Fruit fly (Drosophila melanogaster) whole organism, prepupa: ENCODE measurements around the gene Thor.

Source experiments
- Blimp-1 ChIP-seq: fragments of 200-800 bp; sonication (Bioruptor generic); optimal IDR thresholded peaks from 3 replicates; lab custom pipeline; 2017; ENCODE audit warnings: missing biosample characterization, missing genetic modification characterization, mild to moderate bottlenecking, moderate library complexity, missing genetic modification reagents
- CG10631 ChIP-seq: fragments of 200-800 bp; sonication (Bioruptor generic); optimal IDR thresholded peaks from 2 replicates; lab custom pipeline; 2016; ENCODE audit warnings: missing biosample characterization, missing genetic modification characterization
- CG10669 ChIP-seq: fragments of 200-800 bp; sonication (Bioruptor generic); optimal IDR thresholded peaks from 3 replicates; lab custom pipeline; 2018; ENCODE audit warnings: missing biosample characterization, mild to moderate bottlenecking, missing genetic modification characterization, moderate library complexity
- CG11294 ChIP-seq: fragments of 200-800 bp; sonication (Bioruptor generic); IDR thresholded peaks from 2 replicates; pipeline ENCODE4 v1.3.6; 2022; ENCODE audit warnings: missing biosample characterization, missing genetic modification characterization
- CG11902 ChIP-seq: fragments of 200-800 bp; sonication (Bioruptor generic); optimal IDR thresholded peaks from 3 replicates; lab custom pipeline; 2016; ENCODE audit warnings: missing biosample characterization, missing genetic modification characterization
- CG15336 ChIP-seq: fragments of 200-800 bp; sonication (Bioruptor generic); IDR thresholded peaks from 2 replicates; pipeline ENCODE4 v1.3.6; 2022; ENCODE audit warnings: missing biosample characterization, missing genetic modification characterization
- CG1621 ChIP-seq: fragments of 200-800 bp; sonication (Bioruptor generic); optimal IDR thresholded peaks from 3 replicates; lab custom pipeline; 2018; ENCODE audit warnings: missing biosample characterization, mild to moderate bottlenecking, missing genetic modification characterization
- CG16779 ChIP-seq: fragments of 200-800 bp; sonication (Bioruptor generic); optimal IDR thresholded peaks from 3 replicates; lab custom pipeline; 2017; ENCODE audit warnings: missing biosample characterization, mild to moderate bottlenecking, missing genetic modification characterization
- CG31627 ChIP-seq: fragments of 200-800 bp; sonication (Bioruptor generic); optimal IDR thresholded peaks from 3 replicates; lab custom pipeline; 2016; ENCODE audit warnings: missing biosample characterization, missing genetic modification characterization
- CG32006 ChIP-seq: fragments of 200-800 bp; sonication (Bioruptor generic); optimal IDR thresholded peaks from 3 replicates; lab custom pipeline; 2017; ENCODE audit warnings: missing biosample characterization, mild to moderate bottlenecking, missing genetic modification characterization
- CG4318 ChIP-seq: fragments of 200-800 bp; sonication (Bioruptor generic); optimal IDR thresholded peaks from 3 replicates; lab custom pipeline; 2017; ENCODE audit warnings: missing biosample characterization, mild to moderate bottlenecking, missing genetic modification characterization
- CG6276 ChIP-seq: fragments of 200-800 bp; sonication (Bioruptor generic); optimal IDR thresholded peaks from 2 replicates; lab custom pipeline; 2017; ENCODE audit warnings: missing biosample characterization, mild to moderate bottlenecking, missing genetic modification characterization
- CG6808 ChIP-seq: fragments of 200-800 bp; sonication (Bioruptor generic); optimal IDR thresholded peaks from 3 replicates; lab custom pipeline; 2017; ENCODE audit warnings: missing biosample characterization, missing genetic modification characterization, mild to moderate bottlenecking, moderate library complexity, missing genetic modification reagents
- CG6854 ChIP-seq: fragments of 200-800 bp; sonication (Bioruptor generic); optimal IDR thresholded peaks from 2 replicates; lab custom pipeline; 2017; ENCODE audit warnings: missing biosample characterization, mild to moderate bottlenecking, missing genetic modification characterization
- CG7368 ChIP-seq: fragments of 200-800 bp; sonication (Bioruptor generic); optimal IDR thresholded peaks from 3 replicates; lab custom pipeline; 2016; ENCODE audit warnings: missing biosample characterization, missing genetic modification characterization
- CG8119 ChIP-seq: fragments of 200-800 bp; sonication (Bioruptor generic); IDR thresholded peaks from 3 replicates; pipeline ENCODE4 v1.3.6; 2022; ENCODE audit warnings: missing biosample characterization, missing genetic modification characterization
- CG8319 ChIP-seq: fragments of 200-800 bp; sonication (Bioruptor generic); optimal IDR thresholded peaks from 3 replicates; lab custom pipeline; 2016; ENCODE audit warnings: missing biosample characterization, missing genetic modification characterization
- CG8632 ChIP-seq: fragments of 200-800 bp; sonication (Bioruptor generic); optimal IDR thresholded peaks from 3 replicates; lab custom pipeline; 2016; ENCODE audit warnings: missing biosample characterization, missing genetic modification characterization
- CG9139 ChIP-seq: fragments of 200-800 bp; sonication (Bioruptor generic); optimal IDR thresholded peaks from 3 replicates; lab custom pipeline; 2017; ENCODE audit warnings: missing biosample characterization, mild to moderate bottlenecking, missing genetic modification characterization
- Eip75B ChIP-seq: fragments of 200-800 bp; sonication (Bioruptor generic); optimal IDR thresholded peaks from 3 replicates; lab custom pipeline; 2016; ENCODE audit warnings: missing biosample characterization, missing genetic modification characterization
- Eip78C ChIP-seq: fragments of 200-800 bp; sonication (Bioruptor generic); peaks from one replicate; lab custom pipeline; 2016; ENCODE audit warnings: missing biosample characterization, missing genetic modification characterization
- Eip93F ChIP-seq: fragments of 200-800 bp; sonication (Bioruptor generic); optimal IDR thresholded peaks from 2 replicates; lab custom pipeline; 2016; ENCODE audit warnings: missing biosample characterization, mild to moderate bottlenecking, missing genetic modification characterization
- Hr38 ChIP-seq: sonication (Bioruptor generic); optimal IDR thresholded peaks from 2 replicates; lab custom pipeline; 2016; ENCODE audit warnings: missing biosample characterization, missing genetic modification characterization
- Hr4 ChIP-seq: fragments of 200-800 bp; sonication (Bioruptor generic); optimal IDR thresholded peaks from 3 replicates; lab custom pipeline; 2016; ENCODE audit warnings: missing biosample characterization, missing genetic modification characterization
- Met ChIP-seq: fragments of 200-800 bp; sonication (Bioruptor generic); optimal IDR thresholded peaks from 3 replicates; lab custom pipeline; 2016; ENCODE audit warnings: missing biosample characterization, missing genetic modification characterization
- OdsH ChIP-seq: fragments of 200-800 bp; sonication (Bioruptor generic); optimal IDR thresholded peaks from 3 replicates; lab custom pipeline; 2016; ENCODE audit warnings: missing biosample characterization, missing genetic modification characterization
- Smox ChIP-seq: fragments of 200-800 bp; sonication (Bioruptor generic); optimal IDR thresholded peaks from 3 replicates; lab custom pipeline; 2016; ENCODE audit warnings: missing biosample characterization, missing genetic modification characterization
- Sox14 ChIP-seq: fragments of 200-800 bp; sonication (Bioruptor generic); optimal IDR thresholded peaks from 3 replicates; lab custom pipeline; 2016; ENCODE audit warnings: missing biosample characterization, missing genetic modification characterization
- achi ChIP-seq: fragments of 200-800 bp; sonication (Bioruptor generic); optimal IDR thresholded peaks from 3 replicates; lab custom pipeline; 2016; ENCODE audit warnings: missing biosample characterization, missing genetic modification characterization
- cyc ChIP-seq: fragments of 200-800 bp; sonication (Bioruptor generic); optimal IDR thresholded peaks from 3 replicates; lab custom pipeline; 2016; ENCODE audit warnings: missing biosample characterization, missing genetic modification characterization
- dac ChIP-seq: fragments of 200-800 bp; sonication (Bioruptor generic); optimal IDR thresholded peaks from 2 replicates; lab custom pipeline; 2017; ENCODE audit warnings: missing biosample characterization, mild to moderate bottlenecking, missing genetic modification characterization
- eg ChIP-seq: fragments of 200-800 bp; sonication (Bioruptor generic); IDR thresholded peaks from 3 replicates; pipeline ENCODE4 v1.3.6; 2022; ENCODE audit warnings: missing biosample characterization, missing genetic modification characterization
- fd59A ChIP-seq: fragments of 200-800 bp; sonication (Bioruptor generic); optimal IDR thresholded peaks from 2 replicates; lab custom pipeline; 2017; ENCODE audit warnings: missing biosample characterization, mild to moderate bottlenecking, missing genetic modification characterization, missing genetic modification reagents
- fd85E ChIP-seq: fragments of 200-800 bp; sonication (Bioruptor generic); optimal IDR thresholded peaks from 3 replicates; lab custom pipeline; 2016; ENCODE audit warnings: missing biosample characterization, missing genetic modification characterization
- fkh ChIP-seq: fragments of 200-800 bp; sonication (Bioruptor generic); optimal IDR thresholded peaks from 3 replicates; lab custom pipeline; 2017; ENCODE audit warnings: missing biosample characterization, mild to moderate bottlenecking, missing genetic modification characterization, moderate library complexity
- lz ChIP-seq: fragments of 200-800 bp; sonication (Bioruptor generic); optimal IDR thresholded peaks from 3 replicates; lab custom pipeline; 2016; ENCODE audit warnings: missing biosample characterization, missing genetic modification characterization
- net ChIP-seq: fragments of 200-800 bp; sonication (Bioruptor generic); optimal IDR thresholded peaks from 3 replicates; lab custom pipeline; 2016; ENCODE audit warnings: missing biosample characterization, missing genetic modification characterization
- pdm3 ChIP-seq: fragments of 200-800 bp; sonication (Bioruptor generic); optimal IDR thresholded peaks from 3 replicates; lab custom pipeline; 2016; ENCODE audit warnings: missing biosample characterization, missing genetic modification characterization
- salr ChIP-seq, 2 experiments: fragments of 200-800 bp; sonication (Bioruptor generic); optimal IDR thresholded peaks; 3 replicates each; lab custom pipeline; 2016 to 2018; ENCODE audit warnings: missing biosample characterization in 2 of 2, missing genetic modification characterization in 2 of 2, mild to moderate bottlenecking in 1 of 2
- ss ChIP-seq, 2 experiments: fragments of 200-800 bp; sonication (Bioruptor generic); optimal IDR thresholded peaks; 2 replicates in 1 of 2; 3 replicates in 1 of 2; lab custom pipeline; 2017 to 2018; ENCODE audit warnings: mild to moderate bottlenecking in 2 of 2, missing biosample characterization in 2 of 2, missing genetic modification characterization in 2 of 2, moderate library complexity in 1 of 2
- topi ChIP-seq: fragments of 200-800 bp; sonication (Bioruptor generic); optimal IDR thresholded peaks from 3 replicates; lab custom pipeline; 2016; ENCODE audit warnings: missing biosample characterization, missing genetic modification characterization

The Thor gene

dm6 chr2L:3444789-3445188 lies 33.4 kb upstream of the Thor start (continued):
- peak; percentile 87 for TF ChIP-seq CG15336 (GFP tag; lab: Robert Waterston, UW)
- no peak for TF ChIP-seq CG10669 (GFP tag; lab: Kevin White, UChicago)
- no peak for TF ChIP-seq CG10631 (GFP tag; lab: Kevin White, UChicago)
- TF ChIP-seq fd59A (GFP tag; lab: Kevin White, UChicago) = peak; percentile 58
- peak; percentile 65 for TF ChIP-seq Met
- no peak for TF ChIP-seq ss (GFP tag; optimal IDR thresholded peaks at IDR 0.05; lab: Kevin White, UChicago)
- TF ChIP-seq achi (GFP tag; lab: Kevin White, UChicago) = peak; percentile 76

- TF ChIP-seq CG1621 (tag; lab: Kevin White, UChicago) (no peak), fd85E (GFP tag; lab: Kevin White, UChicago) (no peak), CG8632 (no peak), eg (GFP tag; lab: Robert Waterston, UW) (no peak), topi (no peak), CG6854 (GFP tag; lab: Kevin White, UChicago) (no peak), ss (GFP tag; optimal IDR thresholded peaks at IDR 0.05; lab: Kevin White, UChicago) (no peak), CG8119 (no peak)
Observed at dm6 chr2L:3445655-3446054, 32.6 kb upstream of the Thor start, which contains the start of gene CG2772. CG2772 (plus strand) TSS chr2L:3445992.

- TF ChIP-seq OdsH (GFP tag; lab: Kevin White, UChicago) = no peak
- TF ChIP-seq Smox (GFP tag; lab: Kevin White, UChicago) = no peak
Observed at dm6 chr2L:3449555-3450320, 28.5 kb upstream of the Thor start, which contains the start of gene Snx1. Snx1 (plus strand) TSS chr2L:3449683.

dm6 chr2L:3452286-3452685 lies 25.9 kb upstream of the Thor start, which contains the start of gene CG12795:
CG12795 (plus strand) TSS chr2L:3452466.
- no peak for TF ChIP-seq fkh
- TF ChIP-seq CG6276 (GFP tag; lab: Kevin White, UChicago) = no peak
- no peak for TF ChIP-seq Eip75B
- TF ChIP-seq Eip93F (GFP tag; lab: Kevin White, UChicago) = no peak
- TF ChIP-seq CG11902 (GFP tag; lab: Kevin White, UChicago) = no peak
- peak; percentile 6 for TF ChIP-seq CG6854 (GFP tag; lab: Kevin White, UChicago)
- TF ChIP-seq net (GFP tag; lab: Kevin White, UChicago) = no peak
- TF ChIP-seq, all 60 proteins: peak for 1

- no peak for TF ChIP-seq CG6276 (GFP tag; lab: Kevin White, UChicago)
- TF ChIP-seq Hr4 = no peak
- no peak for TF ChIP-seq CG4318
- no peak for TF ChIP-seq CG7368 (GFP tag; lab: Kevin White, UChicago)
- no peak for TF ChIP-seq Smox (GFP tag; lab: Kevin White, UChicago)
- TF ChIP-seq Eip93F (GFP tag; lab: Kevin White, UChicago) = no peak
- no peak for TF ChIP-seq pdm3 (GFP tag; lab: Kevin White, UChicago)
- no peak for TF ChIP-seq Eip78C (GFP tag; lab: Kevin White, UChicago)
- TF ChIP-seq dac (GFP tag; lab: Kevin White, UChicago) = no peak
- TF ChIP-seq fkh = no peak
- TF ChIP-seq CG8319 (GFP tag; lab: Kevin White, UChicago) = no peak
- no peak for TF ChIP-seq Met
- TF ChIP-seq salr (GFP tag; optimal IDR thresholded peaks at IDR 0.05; lab: Kevin White, UChicago) = peak in 1 of 2 experiments; percentile 23
- no peak for TF ChIP-seq Eip75B
- no peak; the same call in 1 of the 2 replicates for TF ChIP-seq CG11294 (GFP tag; lab: Robert Waterston, UW)
- TF ChIP-seq OdsH (GFP tag; lab: Kevin White, UChicago) = no peak
- no peak for TF ChIP-seq Blimp-1 (GFP tag; lab: Kevin White, UChicago)
- TF ChIP-seq CG9139 (GFP tag; lab: Kevin White, UChicago) = no peak
- TF ChIP-seq CG16779 (tag; lab: Kevin White, UChicago) = no peak
- peak; percentile 52 for TF ChIP-seq CG31627
- TF ChIP-seq CG32006 (GFP tag; lab: Kevin White, UChicago) = no peak
- peak; percentile 35 for TF ChIP-seq cyc (GFP tag; lab: Kevin White, UChicago)
- TF ChIP-seq CG6808 (GFP tag; lab: Kevin White, UChicago) = no peak
- TF ChIP-seq eg (GFP tag; lab: Robert Waterston, UW) = peak; percentile 41; the same call in 1 of the 3 replicates
- TF ChIP-seq Sox14 (GFP tag; lab: Kevin White, UChicago) = peak; percentile 80
- no peak for TF ChIP-seq Hr38 (GFP tag; lab: Kevin White, UChicago)
- peak; percentile 37 for TF ChIP-seq fd59A (GFP tag; lab: Kevin White, UChicago)
- peak; percentile 66 for TF ChIP-seq lz (GFP tag; lab: Kevin White, UChicago)
Observed at dm6 chr2L:3457007-3457406, 21.2 kb upstream of the Thor start, which contains the start of the genes Cog3 and Sec5. Cog3 (minus strand) TSS chr2L:3457064. Sec5 (plus strand) TSS chr2L:3457302.
